Fruit fly (Drosophila melanogaster) whole organism, embryonic: ENCODE data around the gene Send1.

ENCODE experiments used
- Antp ChIP-seq: fragments of 200-800 bp; sonication (Bioruptor generic); optimal IDR thresholded peaks from 3 replicates; lab custom pipeline; 2016; ENCODE audit warnings: missing biosample characterization, missing genetic modification characterization
- CG10366 ChIP-seq: fragments of 200-800 bp; sonication (Bioruptor generic); IDR thresholded peaks from 2 replicates; pipeline ENCODE4 v1.3.6; 2022; ENCODE audit warnings: missing biosample characterization, missing genetic modification characterization
- CG11456 ChIP-seq: fragments of 200-800 bp; sonication (Bioruptor generic); IDR thresholded peaks from 3 replicates; pipeline ENCODE4 v1.3.6; 2022; ENCODE audit warnings: missing biosample characterization, missing genetic modification characterization
- CG12236 ChIP-seq: fragments of 200-800 bp; sonication (Bioruptor generic); optimal IDR thresholded peaks from 2 replicates; lab custom pipeline; 2016; ENCODE audit warnings: missing biosample characterization, missing genetic modification characterization
- CG12659 ChIP-seq: fragments of 200-800 bp; sonication (Bioruptor generic); optimal IDR thresholded peaks from 3 replicates; lab custom pipeline; 2017; ENCODE audit warnings: mild to moderate bottlenecking, missing biosample characterization, missing genetic modification reagents, missing genetic modification characterization
- CG13624 ChIP-seq: fragments of 200-800 bp; sonication (Bioruptor generic); optimal IDR thresholded peaks from 2 replicates; lab custom pipeline; 2016; ENCODE audit warnings: missing biosample characterization, missing genetic modification characterization
- CG15514 ChIP-seq: fragments of 200-800 bp; sonication (Bioruptor generic); optimal IDR thresholded peaks from 3 replicates; lab custom pipeline; 2017; ENCODE audit warnings: missing biosample characterization, missing genetic modification characterization, mild to moderate bottlenecking, moderate library complexity, missing genetic modification reagents
- CG17385 ChIP-seq: fragments of 200-800 bp; sonication (Bioruptor generic); optimal IDR thresholded peaks from 3 replicates; lab custom pipeline; 2018; ENCODE audit warnings: missing biosample characterization, mild to moderate bottlenecking, missing genetic modification characterization
- CG3407 ChIP-seq: fragments of 200-800 bp; sonication (Bioruptor generic); optimal IDR thresholded peaks from 2 replicates; lab custom pipeline; 2018; ENCODE audit warnings: missing biosample characterization, mild to moderate bottlenecking, missing genetic modification characterization
- CG4360 ChIP-seq: fragments of 200-800 bp; sonication (Bioruptor generic); IDR thresholded peaks from 2 replicates; pipeline ENCODE4 v1.3.6; 2022; ENCODE audit warnings: missing biosample characterization, missing genetic modification characterization
- CG4424 ChIP-seq: fragments of 200-800 bp; sonication (Bioruptor generic); optimal IDR thresholded peaks from 3 replicates; lab custom pipeline; 2016; ENCODE audit warnings: missing biosample characterization, missing genetic modification characterization
- CG7987 ChIP-seq: fragments of 200-800 bp; sonication (Bioruptor generic); optimal IDR thresholded peaks from 2 replicates; lab custom pipeline; 2018; ENCODE audit warnings: missing biosample characterization, mild to moderate bottlenecking, missing genetic modification characterization, moderate library complexity
- CG8089 ChIP-seq: fragments of 200-800 bp; sonication (Bioruptor generic); optimal IDR thresholded peaks from 3 replicates; lab custom pipeline; 2016; ENCODE audit warnings: missing biosample characterization, missing genetic modification characterization
- Camta ChIP-seq: fragments of 200-800 bp; sonication (Bioruptor generic); optimal IDR thresholded peaks from 2 replicates; lab custom pipeline; 2016; ENCODE audit warnings: missing biosample characterization, missing genetic modification characterization
- D19A ChIP-seq: fragments of 200-800 bp; optimal IDR thresholded peaks from 3 replicates; lab custom pipeline; 2019; ENCODE audit warnings: missing biosample characterization, mild to moderate bottlenecking, missing genetic modification characterization, moderate library complexity
- Dfd ChIP-seq, 2 experiments: fragments of >200 bp; optimal IDR thresholded peaks; 2 replicates each; lab custom pipeline; 2017; ENCODE audit warnings: missing biosample characterization in 2 of 2, missing genetic modification characterization in 2 of 2
- E2f1 ChIP-seq: fragments of 200-800 bp; sonication (Bioruptor generic); IDR thresholded peaks from 2 replicates; pipeline ENCODE4 v1.3.6; 2022; ENCODE audit warnings: missing biosample characterization, missing genetic modification characterization
- GATAe ChIP-seq: fragments of 200-800 bp; sonication (Bioruptor generic); conservative IDR thresholded peaks from 2 replicates; pipeline ENCODE4 v1.3.6; 2022; ENCODE audit warnings: missing biosample characterization, missing genetic modification characterization
- HmgZ ChIP-seq: fragments of 200-800 bp; sonication (Bioruptor generic); optimal IDR thresholded peaks from 2 replicates; lab custom pipeline; 2018; ENCODE audit warnings: missing biosample characterization, mild to moderate bottlenecking, missing genetic modification characterization
- Hr3 ChIP-seq: fragments of 200-800 bp; sonication (Bioruptor generic); optimal IDR thresholded peaks from 3 replicates; lab custom pipeline; 2016; ENCODE audit warnings: missing biosample characterization, missing genetic modification characterization
- Hr78 ChIP-seq, 2 experiments: fragments of 200-800 bp in 1 of 2; fragments of >200 bp in 1 of 2; sonication (Bioruptor generic) in 1 of 2; optimal IDR thresholded peaks; 2 replicates each; lab custom pipeline; 2017 to 2019; ENCODE audit warnings: missing biosample characterization in 2 of 2, missing genetic modification characterization in 2 of 2, mild to moderate bottlenecking in 1 of 2, moderate library complexity in 1 of 2
- Lim3 ChIP-seq: fragments of 200-800 bp; sonication (Bioruptor generic); IDR thresholded peaks from 2 replicates; pipeline ENCODE4 v1.3.6; 2022; ENCODE audit warnings: missing biosample characterization, missing genetic modification characterization
- Max ChIP-seq: fragments of 200-800 bp; sonication (Bioruptor generic); optimal IDR thresholded peaks from 2 replicates; lab custom pipeline; 2016; ENCODE audit warnings: missing biosample characterization, mild to moderate bottlenecking, missing genetic modification characterization
- Scr ChIP-seq: fragments of 200-800 bp; sonication (Bioruptor generic); IDR thresholded peaks from 2 replicates; pipeline ENCODE4 v1.3.6; 2022; ENCODE audit warnings: missing biosample characterization, missing genetic modification characterization; ENCODE audit not compliant: partially characterized antibody
- Xbp1 ChIP-seq: fragments of 200-800 bp; sonication (Bioruptor generic); optimal IDR thresholded peaks from 3 replicates; lab custom pipeline; 2016; ENCODE audit warnings: missing biosample characterization, mild to moderate bottlenecking, missing genetic modification characterization
- ap ChIP-seq: fragments of 200-800 bp; sonication (Bioruptor generic); IDR thresholded peaks from 2 replicates; pipeline ENCODE4 v1.3.6; 2022; ENCODE audit warnings: missing biosample characterization, missing genetic modification characterization
- chinmo ChIP-seq: fragments of 200-800 bp; sonication (Bioruptor generic); IDR thresholded peaks from 4 replicates; pipeline ENCODE4 v1.3.6; 2022; ENCODE audit warnings: missing biosample characterization, missing genetic modification characterization; ENCODE audit not compliant: partially characterized antibody
- da ChIP-seq: fragments of 200-800 bp; sonication (Bioruptor generic); optimal IDR thresholded peaks from 2 replicates; lab custom pipeline; 2016; ENCODE audit warnings: missing biosample characterization, missing genetic modification characterization
- dimm ChIP-seq: fragments of 200-800 bp; sonication (Bioruptor generic); IDR thresholded peaks from 2 replicates; pipeline ENCODE4 v1.3.6; 2022; ENCODE audit warnings: missing biosample characterization, missing genetic modification characterization
- dm ChIP-seq: fragments of 200-800 bp; sonication (Bioruptor generic); optimal IDR thresholded peaks from 3 replicates; lab custom pipeline; 2016; ENCODE audit warnings: missing biosample characterization, missing genetic modification characterization
- dysf ChIP-seq: fragments of 200-800 bp; sonication (Bioruptor generic); IDR thresholded peaks from 3 replicates; pipeline ENCODE4 v1.3.6; 2022; ENCODE audit warnings: missing biosample characterization, missing genetic modification characterization
- emc ChIP-seq: fragments of 200-800 bp; sonication (Bioruptor generic); optimal IDR thresholded peaks from 2 replicates; lab custom pipeline; 2016; ENCODE audit warnings: missing biosample characterization, missing genetic modification characterization
- exex ChIP-seq: fragments of 200-800 bp; sonication (Bioruptor generic); optimal IDR thresholded peaks from 4 replicates; lab custom pipeline; 2018; ENCODE audit warnings: missing biosample characterization, mild to moderate bottlenecking, missing genetic modification characterization, moderate library complexity
- gro ChIP-seq: fragments of 200-800 bp; sonication (Bioruptor generic); optimal IDR thresholded peaks from 2 replicates; lab custom pipeline; 2016; ENCODE audit warnings: missing biosample characterization, missing genetic modification characterization
- kah ChIP-seq: fragments of 200-800 bp; sonication (Bioruptor generic); optimal IDR thresholded peaks from 2 replicates; lab custom pipeline; 2018; ENCODE audit warnings: missing biosample characterization, mild to moderate bottlenecking, missing genetic modification characterization
- lab ChIP-seq: fragments of 200-800 bp; sonication (Bioruptor generic); optimal IDR thresholded peaks from 3 replicates; lab custom pipeline; 2017; ENCODE audit warnings: missing biosample characterization, missing genetic modification characterization, mild to moderate bottlenecking, moderate library complexity, missing genetic modification reagents
- lbe ChIP-seq: fragments of 200-800 bp; sonication (Bioruptor generic); optimal IDR thresholded peaks from 2 replicates; lab custom pipeline; 2016; ENCODE audit warnings: missing biosample characterization, mild to moderate bottlenecking, missing genetic modification characterization
- luna ChIP-seq: fragments of 200-800 bp; sonication (Bioruptor generic); optimal IDR thresholded peaks from 2 replicates; lab custom pipeline; 2016; ENCODE audit warnings: missing biosample characterization, missing genetic modification characterization
- mirr ChIP-seq: fragments of 200-800 bp; sonication (Bioruptor generic); optimal IDR thresholded peaks from 3 replicates; lab custom pipeline; 2018; ENCODE audit warnings: missing biosample characterization, mild to moderate bottlenecking, missing genetic modification characterization
- otp ChIP-seq: fragments of 200-800 bp; sonication (Bioruptor generic); IDR thresholded peaks from 3 replicates; pipeline ENCODE4, ENCODE4 v1.3.6; 2022; ENCODE audit warnings: missing biosample characterization, missing genetic modification characterization
- pho ChIP-seq: fragments of 200-800 bp; sonication (Bioruptor generic); optimal IDR thresholded peaks from 2 replicates; lab custom pipeline; 2016; ENCODE audit warnings: missing biosample characterization, missing genetic modification characterization
- prd ChIP-seq, 3 experiments: fragments of >200 bp in 2 of 3; fragments of 200-800 bp in 1 of 3; sonication (Bioruptor generic) in 1 of 3; optimal IDR thresholded peaks in 2 of 3; IDR thresholded peaks in 1 of 3; 2 replicates in 2 of 3; 3 replicates in 1 of 3; pipeline versions ENCODE4 v1.3.6 to Lab custom; 2017 to 2022; ENCODE audit warnings: missing biosample characterization in 1 of 3, missing genetic modification characterization in 1 of 3
- psq ChIP-seq: fragments of 200-800 bp; sonication (Bioruptor generic); optimal IDR thresholded peaks from 2 replicates; lab custom pipeline; 2017; ENCODE audit warnings: missing biosample characterization, missing genetic modification characterization
- pum ChIP-seq: fragments of 200-800 bp; sonication (Bioruptor generic); optimal IDR thresholded peaks from 2 replicates; lab custom pipeline; 2016; ENCODE audit warnings: missing biosample characterization, missing genetic modification characterization
- salm ChIP-seq: fragments of 200-800 bp; sonication (Bioruptor generic); optimal IDR thresholded peaks from 2 replicates; lab custom pipeline; 2018; ENCODE audit warnings: missing biosample characterization, mild to moderate bottlenecking, missing genetic modification characterization
- sd ChIP-seq: fragments of 200-800 bp; sonication (Bioruptor generic); optimal IDR thresholded peaks from 3 replicates; lab custom pipeline; 2018; ENCODE audit warnings: missing biosample characterization, mild to moderate bottlenecking, missing genetic modification characterization, moderate library complexity
- stc ChIP-seq: fragments of 200-800 bp; sonication (Bioruptor generic); IDR thresholded peaks from 2 replicates; pipeline ENCODE4 v1.3.6; 2022; ENCODE audit warnings: missing biosample characterization, missing genetic modification characterization
- tgo ChIP-seq: fragments of 200-800 bp; sonication (Bioruptor generic); IDR thresholded peaks from 3 replicates; pipeline ENCODE4 v1.3.6; 2022; ENCODE audit warnings: missing biosample characterization, missing genetic modification characterization
- tx ChIP-seq: fragments of 200-800 bp; sonication (Bioruptor generic); optimal IDR thresholded peaks from 2 replicates; lab custom pipeline; 2016; ENCODE audit warnings: missing biosample characterization, missing genetic modification characterization
- unpg ChIP-seq: fragments of 200-800 bp; sonication (Bioruptor generic); optimal IDR thresholded peaks from 3 replicates; lab custom pipeline; 2018; ENCODE audit warnings: missing biosample characterization, mild to moderate bottlenecking, missing genetic modification characterization, moderate library complexity

The Send1 gene

dm6 chr2L:2220573-2221332 lies 34.1 kb downstream of the Send1 start, which contains the start of gene papi (continued):
- peak; percentile 22 for TF ChIP-seq lab
- TF ChIP-seq mirr (GFP tag; lab: Kevin White, UChicago): no peak
- no peak for TF ChIP-seq dimm (GFP tag; lab: Robert Waterston, UW)
- peak; percentile 31 for TF ChIP-seq gro (GFP tag; lab: Kevin White, UChicago)
- TF ChIP-seq dysf (GFP tag; lab: Robert Waterston, UW): no peak
- 0 out of 2 replicates have a peak, but pooled peaks have one; percentile 38 for TF ChIP-seq CG4360
- TF ChIP-seq luna: peak; percentile 22
- peak; percentile 5 for TF ChIP-seq CG15514 (GFP tag; lab: Kevin White, UChicago)
- TF ChIP-seq E2f1 (GFP tag; lab: Robert Waterston, UW): no peak
- TF ChIP-seq CG11456 (GFP tag; lab: Robert Waterston, UW): no peak
- TF ChIP-seq Camta (GFP tag; lab: Kevin White, UChicago): no peak
- TF ChIP-seq sd (tag; lab: Kevin White, UChicago): peak; percentile 75
- TF ChIP-seq salm (tag; lab: Kevin White, UChicago): peak; percentile 6
- no peak for TF ChIP-seq CG3407 (GFP tag; lab: Kevin White, UChicago)
- no peak for TF ChIP-seq Antp (GFP tag; lab: Kevin White, UChicago)
- no peak for TF ChIP-seq psq (GFP tag; lab: Kevin White, UChicago)
- no peak for TF ChIP-seq Scr (GFP tag; lab: Robert Waterston, UW)
- peak; percentile 57 for TF ChIP-seq exex (tag; lab: Kevin White, UChicago)
- no peak for TF ChIP-seq CG4424
- TF ChIP-seq prd (optimal IDR thresholded peaks at IDR 0.05; lab: Kevin White, UChicago): no peak
- TF ChIP-seq prd (GFP tag; IDR thresholded peaks at IDR 0.05; lab: Robert Waterston, UW): no peak
- TF ChIP-seq CG10366: no peak
- no peak for TF ChIP-seq stc
- TF ChIP-seq CG17385 (GFP tag; lab: Kevin White, UChicago): peak; percentile 27
- TF ChIP-seq GATAe (GFP tag; lab: Robert Waterston, UW): no peak
- no peak for TF ChIP-seq tgo (GFP tag; lab: Robert Waterston, UW)
- TF ChIP-seq HmgZ (tag; lab: Kevin White, UChicago): peak; percentile 52
- TF ChIP-seq Lim3 (GFP tag; lab: Robert Waterston, UW): no peak
- TF ChIP-seq unpg: no peak
- TF ChIP-seq CG12236 (GFP tag; lab: Kevin White, UChicago): no peak
- no peak for TF ChIP-seq D19A
- TF ChIP-seq da (GFP tag; lab: Kevin White, UChicago): no peak
- no peak for TF ChIP-seq otp
- peak; percentile 69 for TF ChIP-seq Max (GFP tag; lab: Kevin White, UChicago)
- TF ChIP-seq CG12659 (GFP tag; lab: Kevin White, UChicago): peak; percentile 54
- peak; percentile 4 for TF ChIP-seq CG13624 (GFP tag; lab: Kevin White, UChicago)
- no peak for TF ChIP-seq pho (GFP tag; lab: Kevin White, UChicago)
- TF ChIP-seq CG8089 (GFP tag; lab: Kevin White, UChicago): no peak
- TF ChIP-seq lbe: peak; percentile 31
- TF ChIP-seq Xbp1: peak; percentile 9
- no peak for TF ChIP-seq Hr3 (GFP tag; lab: Kevin White, UChicago)
- TF ChIP-seq kah (GFP tag; lab: Kevin White, UChicago): no peak
- peak; percentile 67 for TF ChIP-seq dm (GFP tag; lab: Kevin White, UChicago)
- no peak for TF ChIP-seq tx (GFP tag; lab: Kevin White, UChicago)
- TF ChIP-seq ap (GFP tag; lab: Robert Waterston, UW): no peak
- TF ChIP-seq CG7987 (GFP tag; lab: Kevin White, UChicago): peak; percentile 38
- peak in 1 of 2 experiments; percentile 90 for TF ChIP-seq Hr78 (GFP tag; optimal IDR thresholded peaks at IDR 0.05; lab: Kevin White, UChicago)
- no peak for TF ChIP-seq pum (GFP tag; lab: Kevin White, UChicago)
- no peak for TF ChIP-seq emc (GFP tag; lab: Kevin White, UChicago)
- 0 out of 4 replicates have a peak, but pooled peaks have one; percentile 58 for TF ChIP-seq chinmo
- no peak for TF ChIP-seq Dfd (GFP tag; optimal IDR thresholded peaks at IDR 0.05; lab: Kevin White, UChicago)
